Fruit fly (Drosophila melanogaster) whole organism, embryonic: Measurements from ENCODE around the gene CG33664.

Experiments used
- Awh ChIP-seq: fragments of 200-800 bp; sonication (Bioruptor generic); IDR thresholded peaks from 2 replicates; pipeline ENCODE4, ENCODE4 v1.3.6; 2022; ENCODE audit warnings: missing biosample characterization, missing genetic modification characterization
- CG10565 ChIP-seq: fragments of 200-800 bp; sonication (Bioruptor generic); optimal IDR thresholded peaks from 3 replicates; lab custom pipeline; 2016; ENCODE audit warnings: missing biosample characterization, mild to moderate bottlenecking, missing genetic modification characterization
- CG11456 ChIP-seq: fragments of 200-800 bp; sonication (Bioruptor generic); IDR thresholded peaks from 3 replicates; pipeline ENCODE4 v1.3.6; 2022; ENCODE audit warnings: missing biosample characterization, missing genetic modification characterization
- CG11560 ChIP-seq: fragments of 200-800 bp; sonication (Bioruptor generic); IDR thresholded peaks from 3 replicates; pipeline ENCODE4 v1.3.6; 2022; ENCODE audit warnings: missing biosample characterization, missing genetic modification characterization
- CG12236 ChIP-seq: fragments of 200-800 bp; sonication (Bioruptor generic); optimal IDR thresholded peaks from 2 replicates; lab custom pipeline; 2016; ENCODE audit warnings: missing biosample characterization, missing genetic modification characterization
- CG12769 ChIP-seq: fragments of 200-800 bp; sonication (Bioruptor generic); optimal IDR thresholded peaks from 2 replicates; lab custom pipeline; 2019; ENCODE audit warnings: missing biosample characterization, mild to moderate bottlenecking, missing genetic modification characterization, moderate library complexity
- CG12942 ChIP-seq: fragments of 200-800 bp; sonication (Bioruptor generic); optimal IDR thresholded peaks from 3 replicates; lab custom pipeline; 2016; ENCODE audit warnings: missing biosample characterization, missing genetic modification characterization
- CG13296 ChIP-seq: fragments of 200-800 bp; sonication (Bioruptor generic); optimal IDR thresholded peaks from 3 replicates; lab custom pipeline; 2018; ENCODE audit warnings: missing biosample characterization, mild to moderate bottlenecking, missing genetic modification characterization
- CG13624 ChIP-seq: fragments of 200-800 bp; sonication (Bioruptor generic); optimal IDR thresholded peaks from 2 replicates; lab custom pipeline; 2016; ENCODE audit warnings: missing biosample characterization, missing genetic modification characterization
- CG1529 ChIP-seq: fragments of 200-800 bp; sonication (Bioruptor generic); optimal IDR thresholded peaks from 3 replicates; lab custom pipeline; 2018; ENCODE audit warnings: missing biosample characterization, missing genetic modification characterization
- CG16863 ChIP-seq: fragments of 200-800 bp; sonication (Bioruptor generic); optimal IDR thresholded peaks from 3 replicates; lab custom pipeline; 2016; ENCODE audit warnings: missing biosample characterization, missing genetic modification characterization
- CG18011 ChIP-seq: fragments of 200-800 bp; sonication (Bioruptor generic); optimal IDR thresholded peaks from 2 replicates; lab custom pipeline; 2017; ENCODE audit warnings: missing biosample characterization, missing genetic modification characterization, mild to moderate bottlenecking, moderate library complexity, missing genotype
- CG3163 ChIP-seq: fragments of 200-800 bp; sonication (Bioruptor generic); optimal IDR thresholded peaks from 3 replicates; lab custom pipeline; 2016; ENCODE audit warnings: missing biosample characterization, missing genetic modification characterization
- CG33557 ChIP-seq: fragments of 200-800 bp; sonication (Bioruptor generic); optimal IDR thresholded peaks from 2 replicates; lab custom pipeline; 2019; ENCODE audit warnings: missing biosample characterization, mild to moderate bottlenecking, missing genetic modification characterization, moderate library complexity
- CG4360 ChIP-seq: fragments of 200-800 bp; sonication (Bioruptor generic); IDR thresholded peaks from 2 replicates; pipeline ENCODE4 v1.3.6; 2022; ENCODE audit warnings: missing biosample characterization, missing genetic modification characterization
- CG5180 ChIP-seq: fragments of 200-800 bp; sonication (Bioruptor generic); optimal IDR thresholded peaks from 3 replicates; lab custom pipeline; 2017; ENCODE audit warnings: missing biosample characterization, missing genetic modification characterization, mild to moderate bottlenecking, moderate library complexity, missing genetic modification reagents
- CG9609 ChIP-seq: fragments of 200-800 bp; sonication (Bioruptor generic); optimal IDR thresholded peaks from 3 replicates; lab custom pipeline; 2016; ENCODE audit warnings: missing biosample characterization, missing genetic modification characterization
- CHES-1-like ChIP-seq: fragments of 200-800 bp; sonication (Bioruptor generic); optimal IDR thresholded peaks from 2 replicates; lab custom pipeline; 2016; ENCODE audit warnings: missing biosample characterization, missing genetic modification characterization
- CkIIα-i1 ChIP-seq: fragments of 200-800 bp; sonication (Bioruptor generic); IDR thresholded peaks from 2 replicates; pipeline ENCODE4 v1.3.6; 2022; ENCODE audit warnings: missing biosample characterization, missing genetic modification characterization
- CrebB ChIP-seq: fragments of 200-800 bp; sonication (Bioruptor generic); optimal IDR thresholded peaks from 3 replicates; lab custom pipeline; 2018; ENCODE audit warnings: missing biosample characterization, mild to moderate bottlenecking, missing genetic modification characterization
- E2f2 ChIP-seq: fragments of 200-800 bp; sonication (Bioruptor generic); IDR thresholded peaks from 2 replicates; pipeline ENCODE4 v1.3.6; 2022; ENCODE audit warnings: missing biosample characterization, missing genetic modification characterization
- Fer1 ChIP-seq: fragments of 200-800 bp; sonication (Bioruptor generic); optimal IDR thresholded peaks from 2 replicates; lab custom pipeline; 2017; ENCODE audit warnings: missing biosample characterization, mild to moderate bottlenecking, missing genetic modification characterization
- H15 ChIP-seq: fragments of 200-800 bp; sonication (Bioruptor generic); IDR thresholded peaks from 3 replicates; pipeline ENCODE4 v1.3.6; 2022; ENCODE audit warnings: missing biosample characterization, missing genetic modification characterization
- HmgD ChIP-seq: fragments of 200-800 bp; sonication (Bioruptor generic); optimal IDR thresholded peaks from 3 replicates; lab custom pipeline; 2016; ENCODE audit warnings: missing biosample characterization, missing genetic modification characterization
- Nf-YC ChIP-seq: fragments of 200-800 bp; optimal IDR thresholded peaks from 3 replicates; lab custom pipeline; 2019; ENCODE audit warnings: missing biosample characterization, mild to moderate bottlenecking, missing genetic modification characterization, moderate library complexity
- PHDP ChIP-seq: fragments of 200-800 bp; sonication (Bioruptor generic); optimal IDR thresholded peaks from 3 replicates; lab custom pipeline; 2018; ENCODE audit warnings: missing biosample characterization, mild to moderate bottlenecking, missing genetic modification characterization, moderate library complexity
- Ravus ChIP-seq: fragments of 200-800 bp; sonication (Bioruptor generic); IDR thresholded peaks from 2 replicates; pipeline ENCODE4 v1.3.6; 2022; ENCODE audit warnings: missing biosample characterization, missing genetic modification characterization
- Usf ChIP-seq: fragments of 200-800 bp; sonication (Bioruptor generic); optimal IDR thresholded peaks from 2 replicates; lab custom pipeline; 2017; ENCODE audit warnings: missing genotype, missing biosample characterization, missing genetic modification characterization
- YL-1 ChIP-seq: fragments of 200-800 bp; sonication (Bioruptor generic); optimal IDR thresholded peaks from 3 replicates; lab custom pipeline; 2017; ENCODE audit warnings: missing biosample characterization, mild to moderate bottlenecking, missing genetic modification characterization
- bab2 ChIP-seq: fragments of 200-800 bp; sonication (Bioruptor generic); optimal IDR thresholded peaks from 2 replicates; lab custom pipeline; 2016; ENCODE audit warnings: missing biosample characterization, missing genetic modification characterization
- bcd ChIP-seq: fragments of 200-800 bp; sonication (Bioruptor generic); optimal IDR thresholded peaks from 2 replicates; lab custom pipeline; 2017; ENCODE audit warnings: missing biosample characterization, mild to moderate bottlenecking, missing genetic modification characterization
- bowl ChIP-seq: fragments of 200-800 bp; sonication (Bioruptor generic); IDR thresholded peaks from 2 replicates; pipeline ENCODE4 v1.3.6; 2022; ENCODE audit warnings: missing biosample characterization, missing genetic modification characterization
- chif ChIP-seq, 2 experiments: fragments of 200-800 bp; sonication (Bioruptor generic); optimal IDR thresholded peaks; 3 replicates each; lab custom pipeline; 2016; ENCODE audit warnings: missing biosample characterization in 2 of 2, missing genetic modification characterization in 2 of 2
- emc ChIP-seq: fragments of 200-800 bp; sonication (Bioruptor generic); optimal IDR thresholded peaks from 2 replicates; lab custom pipeline; 2016; ENCODE audit warnings: missing biosample characterization, missing genetic modification characterization
- ewg ChIP-seq: fragments of 200-800 bp; sonication (Bioruptor generic); optimal IDR thresholded peaks from 3 replicates; lab custom pipeline; 2017; ENCODE audit warnings: mild to moderate bottlenecking, missing biosample characterization, missing genetic modification reagents, missing genetic modification characterization
- exex ChIP-seq: fragments of 200-800 bp; sonication (Bioruptor generic); optimal IDR thresholded peaks from 4 replicates; lab custom pipeline; 2018; ENCODE audit warnings: missing biosample characterization, mild to moderate bottlenecking, missing genetic modification characterization, moderate library complexity
- fd96Cb ChIP-seq: fragments of 200-800 bp; sonication (Bioruptor generic); optimal IDR thresholded peaks from 2 replicates; lab custom pipeline; 2018; ENCODE audit warnings: missing biosample characterization, mild to moderate bottlenecking, missing genetic modification characterization, moderate library complexity
- hb ChIP-seq: fragments of 200-800 bp; sonication (Bioruptor generic); IDR thresholded peaks from 3 replicates; pipeline ENCODE4 v1.3.6; 2022; ENCODE audit warnings: missing biosample characterization, missing genetic modification characterization; ENCODE audit not compliant: partially characterized antibody
- insv ChIP-seq, 2 experiments: fragments of 200-800 bp; sonication (Bioruptor generic); optimal IDR thresholded peaks; 3 replicates each; lab custom pipeline; 2016 to 2018; ENCODE audit warnings: missing biosample characterization in 2 of 2, missing genetic modification characterization in 2 of 2
- jigr1 ChIP-seq: fragments of 200-800 bp; sonication (Bioruptor generic); IDR thresholded peaks from 3 replicates; pipeline ENCODE4 v1.3.6; 2022; ENCODE audit warnings: missing biosample characterization, missing genetic modification characterization
- klu ChIP-seq: fragments of 200-800 bp; sonication (Bioruptor generic); IDR thresholded peaks from 2 replicates; pipeline ENCODE4 v1.3.6; 2022; ENCODE audit warnings: missing biosample characterization, missing genetic modification characterization
- lbe ChIP-seq: fragments of 200-800 bp; sonication (Bioruptor generic); optimal IDR thresholded peaks from 2 replicates; lab custom pipeline; 2016; ENCODE audit warnings: missing biosample characterization, mild to moderate bottlenecking, missing genetic modification characterization
- lola ChIP-seq, 3 experiments: fragments of >200 bp in 2 of 3; fragments of 200-800 bp in 1 of 3; sonication (Bioruptor generic) in 1 of 3; optimal IDR thresholded peaks; 2 replicates each; lab custom pipeline; 2017 to 2019; ENCODE audit warnings: missing biosample characterization in 3 of 3, missing genetic modification characterization in 3 of 3, mild to moderate bottlenecking in 1 of 3, moderate library complexity in 1 of 3
- mam ChIP-seq: fragments of 200-800 bp; sonication (Bioruptor generic); optimal IDR thresholded peaks from 3 replicates; lab custom pipeline; 2016; ENCODE audit warnings: missing biosample characterization, missing genetic modification characterization
- mirr ChIP-seq: fragments of 200-800 bp; sonication (Bioruptor generic); optimal IDR thresholded peaks from 3 replicates; lab custom pipeline; 2018; ENCODE audit warnings: missing biosample characterization, mild to moderate bottlenecking, missing genetic modification characterization
- pb ChIP-seq: fragments of 200-800 bp; sonication (Bioruptor generic); optimal IDR thresholded peaks from 3 replicates; lab custom pipeline; 2016; ENCODE audit warnings: missing biosample characterization, missing genetic modification characterization
- peb ChIP-seq: fragments of 200-800 bp; sonication (Bioruptor generic); IDR thresholded peaks from 2 replicates; pipeline ENCODE4 v1.3.6; 2022; ENCODE audit warnings: missing biosample characterization, missing genetic modification characterization
- pros ChIP-seq: fragments of 200-800 bp; sonication (Bioruptor generic); optimal IDR thresholded peaks from 3 replicates; lab custom pipeline; 2019; ENCODE audit warnings: missing biosample characterization, mild to moderate bottlenecking, missing genetic modification characterization, moderate library complexity
- pum ChIP-seq: fragments of 200-800 bp; sonication (Bioruptor generic); optimal IDR thresholded peaks from 2 replicates; lab custom pipeline; 2016; ENCODE audit warnings: missing biosample characterization, missing genetic modification characterization
- sima ChIP-seq: fragments of 200-800 bp; sonication (Bioruptor generic); optimal IDR thresholded peaks from 2 replicates; lab custom pipeline; 2016; ENCODE audit warnings: missing biosample characterization, missing genetic modification characterization
- so ChIP-seq: fragments of 200-800 bp; sonication (Bioruptor generic); IDR thresholded peaks from 3 replicates; pipeline ENCODE4 v1.3.6; 2022; ENCODE audit warnings: missing biosample characterization, missing genetic modification characterization

Gene CG33664

DNA sequence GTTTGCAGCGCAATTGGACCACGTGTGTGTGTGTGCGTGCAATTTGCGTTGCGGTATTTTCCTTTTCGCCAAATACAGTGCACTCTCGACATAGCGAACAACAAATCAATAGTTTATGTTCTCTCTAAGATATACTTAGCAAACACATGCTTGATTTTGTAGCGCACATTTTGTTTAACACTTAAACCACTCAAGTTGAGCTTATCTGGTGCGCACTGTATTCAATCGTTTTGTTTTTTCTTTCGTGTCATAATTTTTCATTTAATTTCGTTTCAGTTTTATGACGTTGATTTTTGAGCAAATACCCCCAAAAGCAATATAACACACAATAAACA is 17.7 kb upstream of the CG33664 start (continued):
- TF ChIP-seq CG12236 (peak; percentile 61), CHES-1-like (peak; percentile 85), H15 (GFP tag; lab: Robert Waterston, UW) (peak; percentile 81), Fer1 (GFP tag; lab: Kevin White, UChicago) (peak; percentile 87), CG16863 (GFP tag; lab: Kevin White, UChicago) (peak; percentile 67), lbe (GFP tag; lab: Kevin White, UChicago) (peak; percentile 91), HmgD (peak; percentile 27), CG13296 (GFP tag; lab: Kevin White, UChicago) (peak; percentile 91), CG1529 (GFP tag; lab: Kevin White, UChicago) (peak; percentile 34), CG5180 (GFP tag; lab: Kevin White, UChicago) (peak; percentile 50), CkIIα-i1 (GFP tag; lab: Robert Waterston, UW) (0 out of 2 replicates have a peak, but pooled peaks have one; percentile 42), sima (GFP tag; lab: Kevin White, UChicago) (no peak), so (peak; percentile 87), CG3163 (GFP tag; lab: Kevin White, UChicago) (peak; percentile 66), peb (GFP tag; lab: Robert Waterston, UW) (peak; percentile 41; the same call in 1 of the 2 replicates), ewg (GFP tag; lab: Kevin White, UChicago) (peak; percentile 54), Usf (GFP tag; lab: Kevin White, UChicago) (peak; percentile 62), CG12769 (tag; lab: Kevin White, UChicago) (peak; percentile 95), emc (GFP tag; lab: Kevin White, UChicago) (peak; percentile 48), mirr (GFP tag; lab: Kevin White, UChicago) (peak; percentile 91), pum (GFP tag; lab: Kevin White, UChicago) (peak; percentile 82), CrebB (tag; lab: Kevin White, UChicago) (peak; percentile 72), Ravus (GFP tag; lab: Robert Waterston, UW) (peak; percentile 77), exex (tag; lab: Kevin White, UChicago) (peak; percentile 60), CG18011 (peak; percentile 60), fd96Cb (peak; percentile 76), CG10565 (GFP tag; lab: Kevin White, UChicago) (no peak), chif (GFP tag; optimal IDR thresholded peaks at IDR 0.05; lab: Kevin White, UChicago) (peak; percentile 68 to 81), CG13624 (GFP tag; lab: Kevin White, UChicago) (peak; percentile 95), CG9609 (peak; percentile 78), bcd (peak; percentile 85), pb (peak; percentile 79), lola (GFP tag; optimal IDR thresholded peaks at IDR 0.05; lab: Kevin White, UChicago) (peak in 1 of 3 experiments; percentile 20), klu (GFP tag; lab: Robert Waterston, UW) (peak; percentile 78), Nf-YC (tag; lab: Kevin White, UChicago) (peak; percentile 72), CG11456 (GFP tag; lab: Robert Waterston, UW) (peak; percentile 94), insv (GFP tag; optimal IDR thresholded peaks at IDR 0.05; lab: Kevin White, UChicago) (no peak), bab2 (GFP tag; lab: Kevin White, UChicago) (peak; percentile 87), CG4360 (GFP tag; lab: Robert Waterston, UW) (no peak), PHDP (peak; percentile 89), pros (GFP tag; lab: Kevin White, UChicago) (no peak), mam (GFP tag; lab: Kevin White, UChicago) (peak; percentile 92), YL-1 (peak; percentile 14), E2f2 (peak; percentile 49; the same call in 1 of the 2 replicates), CG11560 (tag; lab: Robert Waterston, UW) (peak; percentile 54; the same call in 1 of the 3 replicates), bowl (GFP tag; lab: Robert Waterston, UW) (peak; percentile 77), Awh (GFP tag; lab: Robert Waterston, UW) (peak; percentile 79), CG12942 (GFP tag; lab: Kevin White, UChicago) (peak; percentile 55), CG33557 (GFP tag; lab: Kevin White, UChicago) (peak; percentile 7), jigr1 (peak; percentile 66; the same call in 2 of the 3 replicates), hb (no peak)
